In the genomic region with DNA sequence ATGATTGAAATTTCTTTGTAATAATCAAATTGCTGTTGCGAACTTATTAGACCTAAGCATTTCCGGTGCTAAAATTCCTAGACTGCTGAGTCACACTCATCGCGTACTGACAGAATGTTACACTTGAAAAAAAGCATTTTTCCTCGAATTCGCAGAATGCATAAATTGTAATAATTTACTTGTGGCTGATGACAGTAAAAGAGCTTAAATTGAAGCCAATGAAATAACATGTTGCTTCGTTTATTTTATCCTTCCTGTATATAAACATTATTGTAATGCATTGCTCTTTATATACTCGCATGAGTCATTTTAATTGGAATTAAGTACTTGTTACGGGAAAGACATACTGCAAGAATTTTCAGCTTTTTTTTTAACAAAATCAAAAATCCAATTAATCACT, we compare ENCODE assay signal across 1 fruit fly cellular context.
TF ChIP-seq lines count a peak whose summit lies in the region.

No protein-coding gene starts in this region.

TF ChIP-seq in whole organism, prepupa, 60 proteins besides CTCF, POLR2A, EP300 and RAD21 (continued from another document):
- TF ChIP-seq CG8632 (GFP tag; optimal IDR thresholded peaks at IDR 0.05; lab: Kevin White, UChicago) (peak; percentile 16), topi (GFP tag; optimal IDR thresholded peaks at IDR 0.05; lab: Kevin White, UChicago) (peak; percentile 39), CG6163 (GFP tag; IDR thresholded peaks at IDR 0.05; lab: Robert Waterston, UW) (no peak), CG8119 (GFP tag; IDR thresholded peaks at IDR 0.05; lab: Robert Waterston, UW) (no peak), CG4318 (GFP tag; optimal IDR thresholded peaks at IDR 0.05; lab: Kevin White, UChicago) (no peak), cyc (GFP tag; optimal IDR thresholded peaks at IDR 0.05; lab: Kevin White, UChicago) (peak; percentile 8), lz (GFP tag; optimal IDR thresholded peaks at IDR 0.05; lab: Kevin White, UChicago) (peak; percentile 27), esn (GFP tag; optimal IDR thresholded peaks at IDR 0.05; lab: Kevin White, UChicago) (no peak), CG32006 (GFP tag; optimal IDR thresholded peaks at IDR 0.05; lab: Kevin White, UChicago) (no peak), net (GFP tag; optimal IDR thresholded peaks at IDR 0.05; lab: Kevin White, UChicago) (no peak), acj6 (GFP tag; optimal IDR thresholded peaks at IDR 0.05; lab: Kevin White, UChicago) (peak; percentile 39), vri (GFP tag; optimal IDR thresholded peaks at IDR 0.05; lab: Kevin White, UChicago) (no peak), CG11902 (GFP tag; optimal IDR thresholded peaks at IDR 0.05; lab: Kevin White, UChicago) (no peak), CG8319 (GFP tag; optimal IDR thresholded peaks at IDR 0.05; lab: Kevin White, UChicago) (no peak), achi (GFP tag; optimal IDR thresholded peaks at IDR 0.05; lab: Kevin White, UChicago) (no peak), Lpt (GFP tag; optimal IDR thresholded peaks at IDR 0.05; lab: Kevin White, UChicago) (no peak), CG6854 (GFP tag; optimal IDR thresholded peaks at IDR 0.05; lab: Kevin White, UChicago) (no peak), Ets96B (tag; optimal IDR thresholded peaks at IDR 0.05; lab: Kevin White, UChicago) (no peak), CG10631 (GFP tag; optimal IDR thresholded peaks at IDR 0.05; lab: Kevin White, UChicago) (peak; percentile 15), Hr4 (GFP tag; optimal IDR thresholded peaks at IDR 0.05; lab: Kevin White, UChicago) (no peak), fd85E (GFP tag; optimal IDR thresholded peaks at IDR 0.05; lab: Kevin White, UChicago) (no peak), CG31627 (GFP tag; optimal IDR thresholded peaks at IDR 0.05; lab: Kevin White, UChicago) (peak; percentile 38), Gug (GFP tag; IDR thresholded peaks at IDR 0.05; lab: Robert Waterston, UW) (no peak), CG16779 (tag; optimal IDR thresholded peaks at IDR 0.05; lab: Kevin White, UChicago) (no peak), dac (GFP tag; optimal IDR thresholded peaks at IDR 0.05; lab: Kevin White, UChicago) (no peak), Ets21C (GFP tag; optimal IDR thresholded peaks at IDR 0.05; lab: Kevin White, UChicago) (no peak), CG9139 (GFP tag; optimal IDR thresholded peaks at IDR 0.05; lab: Kevin White, UChicago) (no peak), CG6792 (GFP tag; optimal IDR thresholded peaks at IDR 0.05; lab: Kevin White, UChicago) (no peak), CG11762 (GFP tag; optimal IDR thresholded peaks at IDR 0.05; lab: Kevin White, UChicago; ENCODE audit: insufficient read depth) (no peak)
TF ChIP-seq in whole organism, prepupa: peak in this region for 14.
